Worm (Caenorhabditis elegans) whole organism, L4 larva: ENCODE results near the gene Y37A1A.4.
"Not testable (repeated sequence)": the region's sequence is repeated elsewhere in the genome, so short reads cannot be mapped to it uniquely, and the experiment has no call there.

Source experiments
- ceh-82 ChIP-seq: sonication (generic microtip); optimal IDR thresholded peaks from 2 replicates; lab custom pipeline; 2017; ENCODE audit warnings: missing biosample characterization, missing genetic modification characterization
- fkh-10 ChIP-seq: fragments of 150-350 bp; optimal IDR thresholded peaks from 2 replicates; lab custom pipeline; 2014; ENCODE audit warnings: missing biosample characterization, missing genetic modification reagents, missing genetic modification characterization
- pha-4 ChIP-seq, 2 experiments: fragments of 150-350 bp in 1 of 2; fragments of 200-800 bp in 1 of 2; sonication (Bioruptor generic) in 1 of 2; IDR thresholded peaks in 1 of 2; optimal IDR thresholded peaks in 1 of 2; 2 replicates each; pipeline versions ENCODE4 v1.3.6 to Lab custom; 2014 to 2022; ENCODE audit warnings: missing genetic modification characterization in 2 of 2, missing genetic modification reagents in 2 of 2, missing biosample characterization in 1 of 2, missing compliant biosample characterization in 1 of 2
- skn-1 ChIP-seq: fragments of 150-350 bp; optimal IDR thresholded peaks from 2 replicates; lab custom pipeline; 2014; ENCODE audit warnings: missing biosample characterization, missing genetic modification characterization
- spr-1 ChIP-seq: sonication (generic microtip); optimal IDR thresholded peaks from 2 replicates; lab custom pipeline; 2016; ENCODE audit warnings: mild to moderate bottlenecking, missing genetic modification characterization, missing compliant biosample characterization
- unc-62 ChIP-seq, 3 experiments: fragments of 150-350 bp in 1 of 3; sonication (generic microtip); optimal IDR thresholded peaks in 2 of 3; peaks in 1 of 3; 1 replicate in 1 of 3; 2 replicates in 2 of 3; lab custom pipeline; 2014 to 2017; ENCODE audit warnings: missing biosample characterization in 3 of 3, missing genetic modification characterization in 3 of 3, missing genetic modification reagents in 3 of 3, missing genotype in 1 of 3

- TF ChIP-seq pha-4 (GFP tag; IDR thresholded peaks at IDR 0.05; lab: Robert Waterston, UW); pha-4 (tag; optimal IDR thresholded peaks at IDR 0.05; lab: Kevin White, UChicago); fkh-10 (GFP tag; lab: Kevin White, UChicago); spr-1 (tag; lab: Kevin White, UChicago); ceh-82 (tag; lab: Kevin White, UChicago); skn-1 (tag; lab: Kevin White, UChicago); unc-62 (GFP tag; optimal IDR thresholded peaks at IDR 0.05 in 1 of 2; lab: Kevin White, UChicago); unc-62 (tag; optimal IDR thresholded peaks at IDR 0.05; lab: Kevin White, UChicago): not testable (repeated sequence)
Observed at ce11 chrIV:13922289-13922688, 11.9 kb upstream of the Y37A1A.4 start.
